Fruit fly (Drosophila melanogaster) whole organism, embryonic: ENCODE measurements around the gene Blm.
A peak's percentile ranks its signal among the peaks of the same experiment; 100 is the strongest.

Source experiments
- Atf6 ChIP-seq: fragments of 200-800 bp; sonication (Bioruptor generic); IDR thresholded peaks from 2 replicates; pipeline ENCODE4 v1.3.6; 2022; ENCODE audit warnings: missing biosample characterization, missing genetic modification characterization
- CG10274 ChIP-seq: fragments of 200-800 bp; sonication (Bioruptor generic); optimal IDR thresholded peaks from 3 replicates; lab custom pipeline; 2017; ENCODE audit warnings: missing biosample characterization, mild to moderate bottlenecking, missing genetic modification characterization
- CG11247 ChIP-seq: fragments of 200-800 bp; sonication (Bioruptor generic); IDR thresholded peaks from 2 replicates; pipeline ENCODE4 v1.3.6; 2022; ENCODE audit warnings: missing biosample characterization, missing genetic modification characterization
- CG11696 ChIP-seq: fragments of 200-800 bp; sonication (Bioruptor generic); IDR thresholded peaks from 2 replicates; pipeline ENCODE4 v1.3.6; 2022; ENCODE audit warnings: missing biosample characterization, missing genetic modification characterization
- CG12155 ChIP-seq: fragments of 200-800 bp; sonication (Bioruptor generic); optimal IDR thresholded peaks from 3 replicates; lab custom pipeline; 2016; ENCODE audit warnings: missing biosample characterization, missing genetic modification characterization
- CG14014 ChIP-seq: fragments of 200-800 bp; sonication (Bioruptor generic); IDR thresholded peaks from 2 replicates; pipeline ENCODE4 v1.3.6; 2022; ENCODE audit warnings: missing biosample characterization, missing genetic modification characterization
- CG15479 ChIP-seq: fragments of 200-800 bp; sonication (Bioruptor generic); optimal IDR thresholded peaks from 3 replicates; lab custom pipeline; 2019; ENCODE audit warnings: missing biosample characterization, mild to moderate bottlenecking, missing genetic modification characterization, moderate library complexity
- CG15601 ChIP-seq: fragments of 200-800 bp; sonication (Bioruptor generic); optimal IDR thresholded peaks from 3 replicates; lab custom pipeline; 2019; ENCODE audit warnings: missing biosample characterization, mild to moderate bottlenecking, missing genetic modification characterization, moderate library complexity
- CG17186 ChIP-seq: fragments of 200-800 bp; sonication (Bioruptor generic); optimal IDR thresholded peaks from 3 replicates; lab custom pipeline; 2017; ENCODE audit warnings: missing biosample characterization, missing genetic modification reagents, missing genetic modification characterization
- CG18599 ChIP-seq: fragments of 200-800 bp; sonication (Bioruptor generic); optimal IDR thresholded peaks from 3 replicates; lab custom pipeline; 2017; ENCODE audit warnings: missing biosample characterization, missing genetic modification characterization, mild to moderate bottlenecking, moderate library complexity, missing genetic modification reagents
- CG18619 ChIP-seq: fragments of 200-800 bp; sonication (Bioruptor generic); optimal IDR thresholded peaks from 3 replicates; lab custom pipeline; 2017; ENCODE audit warnings: missing biosample characterization, mild to moderate bottlenecking, missing genetic modification characterization
- CG2889 ChIP-seq: fragments of 200-800 bp; sonication (Bioruptor generic); IDR thresholded peaks from 3 replicates; pipeline ENCODE4 v1.3.6; 2022; ENCODE audit warnings: missing biosample characterization, missing genetic modification characterization
- CG30020 ChIP-seq: fragments of 200-800 bp; optimal IDR thresholded peaks from 2 replicates; lab custom pipeline; 2019; ENCODE audit warnings: missing biosample characterization, mild to moderate bottlenecking, missing genetic modification characterization, moderate library complexity
- CG30403 ChIP-seq: fragments of 200-800 bp; sonication (Bioruptor generic); optimal IDR thresholded peaks from 3 replicates; lab custom pipeline; 2016; ENCODE audit warnings: missing biosample characterization, missing genetic modification characterization
- CG33557 ChIP-seq: fragments of 200-800 bp; sonication (Bioruptor generic); optimal IDR thresholded peaks from 2 replicates; lab custom pipeline; 2019; ENCODE audit warnings: missing biosample characterization, mild to moderate bottlenecking, missing genetic modification characterization, moderate library complexity
- CG7556 ChIP-seq: fragments of 200-800 bp; sonication (Bioruptor generic); optimal IDR thresholded peaks from 2 replicates; lab custom pipeline; 2017; ENCODE audit warnings: missing biosample characterization, mild to moderate bottlenecking, missing genetic modification characterization
- CG7928 ChIP-seq: fragments of 200-800 bp; sonication (Bioruptor generic); optimal IDR thresholded peaks from 2 replicates; lab custom pipeline; 2017; ENCODE audit warnings: missing biosample characterization, mild to moderate bottlenecking, missing genetic modification characterization
- CG9727 ChIP-seq: fragments of 200-800 bp; sonication (Bioruptor generic); optimal IDR thresholded peaks from 3 replicates; lab custom pipeline; 2017; ENCODE audit warnings: missing biosample characterization, mild to moderate bottlenecking, missing genetic modification characterization
- CG9932 ChIP-seq: fragments of 200-800 bp; sonication (Bioruptor generic); IDR thresholded peaks from 2 replicates; pipeline ENCODE4 v1.3.6; 2022; ENCODE audit warnings: missing biosample characterization, missing genetic modification characterization
- CkIIα-i1 ChIP-seq: fragments of 200-800 bp; sonication (Bioruptor generic); IDR thresholded peaks from 2 replicates; pipeline ENCODE4 v1.3.6; 2022; ENCODE audit warnings: missing biosample characterization, missing genetic modification characterization
- Ets97D ChIP-seq: fragments of 200-800 bp; sonication (Bioruptor generic); optimal IDR thresholded peaks from 3 replicates; lab custom pipeline; 2016; ENCODE audit warnings: missing biosample characterization, missing genetic modification characterization
- MBD-R2 ChIP-seq: fragments of 200-800 bp; sonication (Bioruptor generic); IDR thresholded peaks from 2 replicates; pipeline ENCODE4 v1.3.6; 2022; ENCODE audit warnings: missing biosample characterization, missing genetic modification characterization
- Mes4 ChIP-seq: fragments of 200-800 bp; sonication (Bioruptor generic); optimal IDR thresholded peaks from 2 replicates; lab custom pipeline; 2016; ENCODE audit warnings: missing biosample characterization, missing genetic modification characterization
- NK7.1 ChIP-seq: fragments of 200-800 bp; sonication (Bioruptor generic); optimal IDR thresholded peaks from 3 replicates; lab custom pipeline; 2016; ENCODE audit warnings: missing biosample characterization, missing genetic modification characterization
- Rx ChIP-seq: fragments of 200-800 bp; sonication (Bioruptor generic); IDR thresholded peaks from 2 replicates; pipeline ENCODE4 v1.3.6; 2022; ENCODE audit warnings: missing biosample characterization, missing genetic modification characterization
- Sry-β ChIP-seq: fragments of 200-800 bp; sonication (Bioruptor generic); optimal IDR thresholded peaks from 2 replicates; lab custom pipeline; 2018; ENCODE audit warnings: missing biosample characterization, mild to moderate bottlenecking, missing genetic modification characterization, moderate library complexity
- abd-A ChIP-seq: fragments of 200-800 bp; sonication (Bioruptor generic); optimal IDR thresholded peaks from 3 replicates; lab custom pipeline; 2019; ENCODE audit warnings: missing biosample characterization, mild to moderate bottlenecking, missing genetic modification characterization, moderate library complexity
- cas ChIP-seq: fragments of 200-800 bp; sonication (Bioruptor generic); IDR thresholded peaks from 2 replicates; pipeline ENCODE4 v1.3.6; 2022; ENCODE audit warnings: missing biosample characterization, missing genetic modification characterization
- corto ChIP-seq: fragments of 200-800 bp; sonication (Bioruptor generic); optimal IDR thresholded peaks from 2 replicates; lab custom pipeline; 2016; ENCODE audit warnings: missing biosample characterization, mild to moderate bottlenecking, missing genetic modification characterization, moderate library complexity
- da ChIP-seq: fragments of 200-800 bp; sonication (Bioruptor generic); optimal IDR thresholded peaks from 2 replicates; lab custom pipeline; 2016; ENCODE audit warnings: missing biosample characterization, missing genetic modification characterization
- fd102C ChIP-seq: fragments of 200-800 bp; sonication (Bioruptor generic); optimal IDR thresholded peaks from 2 replicates; lab custom pipeline; 2018; ENCODE audit warnings: missing biosample characterization, mild to moderate bottlenecking, missing genetic modification characterization, moderate library complexity
- fd96Cb ChIP-seq: fragments of 200-800 bp; sonication (Bioruptor generic); optimal IDR thresholded peaks from 2 replicates; lab custom pipeline; 2018; ENCODE audit warnings: missing biosample characterization, mild to moderate bottlenecking, missing genetic modification characterization, moderate library complexity
- her ChIP-seq: fragments of 200-800 bp; sonication (Bioruptor generic); optimal IDR thresholded peaks from 2 replicates; lab custom pipeline; 2016; ENCODE audit warnings: missing biosample characterization, missing genetic modification characterization
- hth ChIP-seq: fragments of >200 bp; optimal IDR thresholded peaks from 2 replicates; lab custom pipeline; 2017; ENCODE audit warnings: inconsistent platforms
- insv ChIP-seq, 2 experiments: fragments of 200-800 bp; sonication (Bioruptor generic); optimal IDR thresholded peaks; 3 replicates each; lab custom pipeline; 2016 to 2018; ENCODE audit warnings: missing biosample characterization in 2 of 2, missing genetic modification characterization in 2 of 2
- jumu ChIP-seq: fragments of 200-800 bp; sonication (Bioruptor generic); optimal IDR thresholded peaks from 3 replicates; lab custom pipeline; 2016; ENCODE audit warnings: missing biosample characterization, missing genetic modification characterization
- lab ChIP-seq: fragments of 200-800 bp; sonication (Bioruptor generic); optimal IDR thresholded peaks from 3 replicates; lab custom pipeline; 2017; ENCODE audit warnings: missing biosample characterization, missing genetic modification characterization, mild to moderate bottlenecking, moderate library complexity, missing genetic modification reagents
- mam ChIP-seq: fragments of 200-800 bp; sonication (Bioruptor generic); optimal IDR thresholded peaks from 3 replicates; lab custom pipeline; 2016; ENCODE audit warnings: missing biosample characterization, missing genetic modification characterization
- nau ChIP-seq: fragments of 200-800 bp; sonication (Bioruptor generic); optimal IDR thresholded peaks from 3 replicates; lab custom pipeline; 2017; ENCODE audit warnings: missing biosample characterization, mild to moderate bottlenecking, missing genetic modification characterization, missing genetic modification reagents
- oc ChIP-seq: fragments of 200-800 bp; sonication (Bioruptor generic); optimal IDR thresholded peaks from 2 replicates; lab custom pipeline; 2018; ENCODE audit warnings: missing biosample characterization, mild to moderate bottlenecking, missing genetic modification characterization, moderate library complexity
- org-1 ChIP-seq: fragments of 200-800 bp; sonication (Bioruptor generic); optimal IDR thresholded peaks from 2 replicates; lab custom pipeline; 2017; ENCODE audit warnings: missing biosample characterization, missing genetic modification characterization
- salm ChIP-seq: fragments of 200-800 bp; sonication (Bioruptor generic); optimal IDR thresholded peaks from 2 replicates; lab custom pipeline; 2018; ENCODE audit warnings: missing biosample characterization, mild to moderate bottlenecking, missing genetic modification characterization
- sc ChIP-seq, 3 experiments: fragments of >200 bp in 2 of 3; fragments of 200-800 bp in 1 of 3; sonication (Bioruptor generic) in 1 of 3; optimal IDR thresholded peaks; 2 replicates in 2 of 3; 3 replicates in 1 of 3; lab custom pipeline; 2017; ENCODE audit warnings: mild to moderate bottlenecking in 1 of 3, missing biosample characterization in 1 of 3, missing genetic modification characterization in 1 of 3, missing genetic modification reagents in 1 of 3
- sens-2 ChIP-seq: fragments of 200-800 bp; sonication (Bioruptor generic); IDR thresholded peaks from 2 replicates; pipeline ENCODE4 v1.3.6; 2022; ENCODE audit warnings: missing biosample characterization, missing genetic modification characterization
- shn ChIP-seq: fragments of 200-800 bp; sonication (Bioruptor generic); optimal IDR thresholded peaks from 3 replicates; lab custom pipeline; 2016; ENCODE audit warnings: missing biosample characterization, missing genetic modification characterization
- ttk ChIP-seq: fragments of 200-800 bp; sonication (Bioruptor generic); IDR thresholded peaks from 2 replicates; pipeline ENCODE4 v2.1.2; 2022; ENCODE audit warnings: missing biosample characterization, missing genetic modification characterization
- unc-4 ChIP-seq: fragments of 200-800 bp; sonication (Bioruptor generic); IDR thresholded peaks from 2 replicates; pipeline ENCODE4 v1.3.6; 2022; ENCODE audit warnings: missing biosample characterization, missing genetic modification characterization; ENCODE audit not compliant: partially characterized antibody

Gene Blm

DNA sequence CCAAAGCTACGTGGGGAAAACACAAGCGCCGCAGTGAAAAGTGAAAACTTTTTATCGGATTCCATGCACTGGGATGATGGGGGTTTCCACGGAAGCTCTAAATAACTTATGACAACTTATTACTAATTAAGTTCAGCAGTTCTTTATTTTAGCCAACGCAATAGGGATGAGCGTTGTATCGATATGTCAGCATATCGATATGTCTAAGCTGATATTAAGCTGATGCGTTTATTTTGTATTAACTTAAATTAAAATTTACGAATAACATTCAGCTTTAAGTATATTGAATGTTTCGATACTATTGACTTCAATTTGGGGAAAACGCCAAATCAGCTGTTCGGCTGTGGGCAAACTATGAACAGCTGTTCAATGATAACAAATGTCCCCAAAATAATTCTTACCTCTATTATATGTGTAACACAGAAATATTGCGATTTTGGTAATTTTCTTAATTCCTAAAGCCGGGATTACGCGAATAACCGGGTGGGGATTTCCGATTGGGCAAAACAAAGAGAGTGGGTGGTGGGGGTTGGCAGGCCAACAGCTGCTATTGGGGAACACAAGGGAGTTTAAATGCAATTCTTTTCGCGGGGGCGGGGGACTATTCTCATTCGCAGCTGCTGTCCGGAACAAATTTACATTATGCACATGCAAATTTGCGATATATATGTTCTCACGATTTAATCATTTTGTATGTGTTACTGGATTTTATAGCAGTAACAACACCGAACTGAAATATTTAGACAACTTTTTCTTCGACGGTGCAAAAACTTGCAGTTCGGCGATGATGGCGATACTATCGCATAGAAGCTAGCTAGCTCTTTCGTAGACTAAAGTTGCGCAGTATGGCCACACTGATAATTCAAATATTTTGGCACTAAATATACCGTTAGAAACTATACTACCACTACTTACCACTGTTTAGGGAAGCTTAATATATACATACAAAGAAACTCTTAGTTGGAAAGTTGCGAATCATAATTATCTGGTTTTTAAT, 8.0 kb upstream of the Blm start, which contains the start of gene CG6923 (continued):
- TF ChIP-seq salm (tag; lab: Kevin White, UChicago) (no peak), Atf6 (no peak), oc (tag; lab: Kevin White, UChicago) (no peak), CG7556 (GFP tag; lab: Kevin White, UChicago) (no peak)
- TF ChIP-seq, all 482 proteins: peak for 72

DNA sequence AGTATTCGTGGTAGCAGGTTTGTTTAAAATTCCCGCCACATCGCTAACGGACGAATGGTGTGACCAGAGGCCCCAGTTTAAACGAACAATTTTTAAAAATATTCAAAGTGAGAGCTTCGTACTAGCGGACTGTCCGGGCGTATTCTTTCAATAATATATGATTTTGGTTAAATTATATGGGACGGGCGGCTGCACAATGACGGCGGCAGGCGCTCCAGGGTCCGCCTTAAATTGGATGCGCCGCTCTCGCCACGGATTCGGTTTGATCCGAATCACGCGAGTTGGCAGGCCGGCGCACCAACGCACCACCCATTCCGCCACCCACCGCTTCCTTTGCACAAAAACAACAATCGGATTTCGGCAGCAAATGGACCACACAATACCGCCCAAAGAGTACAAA, 6.2 kb downstream of the Blm start, which contains the start of gene CG14721:
Gene CG14721, plus strand, starts transcription at position 111 of the 400 bp plus-strand sequence.
- TF ChIP-seq fd96Cb (no peak), CG18619 (GFP tag; lab: Kevin White, UChicago) (no peak), CG9932 (peak; percentile 33; the same call in 1 of the 2 replicates), MBD-R2 (GFP tag; lab: Robert Waterston, UW) (peak; percentile 84), shn (GFP tag; lab: Kevin White, UChicago) (peak; percentile 11), CG12155 (GFP tag; lab: Kevin White, UChicago) (peak; percentile 62), CG11247 (GFP tag; lab: Robert Waterston, UW) (no peak), Ets97D (peak; percentile 72), CG30020 (tag; lab: Kevin White, UChicago) (no peak), CG2889 (GFP tag; lab: Robert Waterston, UW) (no peak), CG15601 (no peak), CG30403 (GFP tag; lab: Kevin White, UChicago) (peak; percentile 20), CG10274 (GFP tag; lab: Kevin White, UChicago) (no peak), her (GFP tag; lab: Kevin White, UChicago) (no peak), cas (GFP tag; lab: Robert Waterston, UW) (no peak), unc-4 (GFP tag; lab: Robert Waterston, UW) (peak; percentile 49; the same call in 1 of the 2 replicates), NK7.1 (no peak), CG7928 (GFP tag; lab: Kevin White, UChicago) (peak; percentile 22), CkIIα-i1 (no peak), Rx (GFP tag; lab: Robert Waterston, UW) (peak; percentile 21; the same call in 1 of the 2 replicates), CG17186 (GFP tag; lab: Kevin White, UChicago) (peak; percentile 95), CG11696 (GFP tag; lab: Robert Waterston, UW) (no peak), lab (no peak), da (GFP tag; lab: Kevin White, UChicago) (no peak), CG33557 (GFP tag; lab: Kevin White, UChicago) (no peak), ttk (GFP tag; lab: Robert Waterston, UW) (no peak), org-1 (no peak), Mes4 (GFP tag; lab: Kevin White, UChicago) (peak; percentile 14), CG14014 (GFP tag; lab: Robert Waterston, UW) (no peak), CG18599 (no peak), sens-2 (no peak), insv (GFP tag; optimal IDR thresholded peaks at IDR 0.05; lab: Kevin White, UChicago) (no peak), sc (optimal IDR thresholded peaks at IDR 0.05; lab: Kevin White, UChicago) (no peak), sc (GFP tag; optimal IDR thresholded peaks at IDR 0.05; lab: Kevin White, UChicago) (no peak), nau (GFP tag; lab: Kevin White, UChicago) (no peak), mam (GFP tag; lab: Kevin White, UChicago) (peak; percentile 56), corto (GFP tag; lab: Kevin White, UChicago) (no peak), jumu (GFP tag; lab: Kevin White, UChicago) (peak; percentile 55), Sry-β (GFP tag; lab: Kevin White, UChicago) (no peak), fd102C (GFP tag; lab: Kevin White, UChicago) (no peak), abd-A (tag; lab: Kevin White, UChicago) (no peak), CG9727 (GFP tag; lab: Kevin White, UChicago) (no peak), CG15479 (GFP tag; lab: Kevin White, UChicago) (no peak), hth (lab: Kevin White, UChicago) (no peak)
